Worm (Caenorhabditis elegans) whole organism, L4 larva: ENCODE measurements around the gene lin-48.

Experiments
- F26F4.8 ChIP-seq: fragments of 200-800 bp; sonication (Bioruptor generic); conservative IDR thresholded peaks from 2 replicates; pipeline ENCODE4 v1.3.6; 2022; ENCODE audit warnings: missing genetic modification characterization, missing compliant biosample characterization
- F49E8.2 ChIP-seq: sonication (generic microtip); optimal IDR thresholded peaks from 2 replicates; lab custom pipeline; 2016; ENCODE audit warnings: missing compliant biosample characterization, mild to moderate bottlenecking, missing genetic modification characterization, borderline replicate concordance
- R02D3.7 ChIP-seq: fragments of 150-350 bp; sonication (generic microtip); optimal IDR thresholded peaks from 3 replicates; lab custom pipeline; 2014; ENCODE audit warnings: missing biosample characterization, missing genetic modification characterization
- T20F7.1 ChIP-seq: fragments of 200-800 bp; sonication (Bioruptor generic); optimal IDR thresholded peaks from 2 replicates; lab custom pipeline; 2018; ENCODE audit warnings: mild to moderate bottlenecking, missing genetic modification characterization, missing compliant biosample characterization
- T26A8.4 ChIP-seq: fragments of 200-800 bp; sonication (Bioruptor generic); IDR thresholded peaks from 2 replicates; pipeline ENCODE4 v1.3.6; 2022; ENCODE audit warnings: missing genetic modification characterization, missing compliant biosample characterization
- Y48G9A.11 ChIP-seq: fragments of 200-800 bp; sonication (Bioruptor generic); IDR thresholded peaks from 2 replicates; pipeline ENCODE4 v1.3.6; 2022; ENCODE audit warnings: missing genetic modification reagents, missing genetic modification characterization, missing compliant biosample characterization
- Y5F2A.4 ChIP-seq: fragments of 200-800 bp; sonication (Bioruptor generic); optimal IDR thresholded peaks from 2 replicates; lab custom pipeline; 2018; ENCODE audit warnings: mild to moderate bottlenecking, missing genetic modification characterization, missing compliant biosample characterization
- ZK337.2 ChIP-seq: fragments of 200-800 bp; sonication (Bioruptor generic); IDR thresholded peaks from 2 replicates; pipeline ENCODE4 v1.3.6; 2022; ENCODE audit warnings: missing genetic modification reagents, missing genetic modification characterization, missing compliant biosample characterization
- ZK546.5 ChIP-seq, 2 experiments: sonication (generic microtip); optimal IDR thresholded peaks; 2 replicates each; lab custom pipeline; 2017; ENCODE audit warnings: missing biosample characterization in 2 of 2, missing genetic modification characterization in 2 of 2
- ama-1 ChIP-seq: fragments of 150-350 bp; optimal IDR thresholded peaks from 2 replicates; lab custom pipeline; 2014; ENCODE audit warnings: inconsistent platforms, mixed read lengths
- attf-4 ChIP-seq: sonication (generic microtip); optimal IDR thresholded peaks from 3 replicates; lab custom pipeline; 2017; ENCODE audit warnings: missing biosample characterization, missing genetic modification characterization
- ceh-20 ChIP-seq: fragments of 200-800 bp; sonication (Bioruptor generic); IDR thresholded peaks from 2 replicates; pipeline ENCODE4 v1.3.6; 2022; ENCODE audit warnings: missing genetic modification reagents, missing genetic modification characterization, missing compliant biosample characterization
- ceh-44 ChIP-seq: fragments of 200-800 bp; sonication (Bioruptor generic); IDR thresholded peaks from 2 replicates; pipeline ENCODE4 v1.3.6; 2022; ENCODE audit warnings: missing genetic modification reagents, missing genetic modification characterization, missing compliant biosample characterization
- ceh-62 ChIP-seq: sonication (generic microtip); optimal IDR thresholded peaks from 2 replicates; lab custom pipeline; 2017; ENCODE audit warnings: missing biosample characterization, missing genetic modification characterization
- cey-2 ChIP-seq: sonication (generic microtip); optimal IDR thresholded peaks from 3 replicates; lab custom pipeline; 2017; ENCODE audit warnings: missing genetic modification characterization, mild to moderate bottlenecking, missing compliant biosample characterization, antibody characterized with exemption, borderline replicate concordance; ENCODE audit not compliant: insufficient read depth
- daf-16 ChIP-seq, 3 experiments: sonication (generic microtip); optimal IDR thresholded peaks; 2 replicates each; lab custom pipeline; 2016 to 2017; ENCODE audit warnings: missing genetic modification characterization in 3 of 3, missing genetic modification reagents in 3 of 3, mild to moderate bottlenecking in 2 of 3, missing compliant biosample characterization in 2 of 3, missing biosample characterization in 1 of 3, moderate library complexity in 1 of 3
- daf-8 ChIP-seq: fragments of 200-800 bp; sonication (Bioruptor generic); IDR thresholded peaks from 2 replicates; pipeline ENCODE4 v1.3.6; 2022; ENCODE audit warnings: missing genetic modification characterization, missing compliant biosample characterization
- dmd-6 ChIP-seq: fragments of 200-800 bp; sonication (Bioruptor generic); IDR thresholded peaks from 2 replicates; pipeline ENCODE4 v1.3.6; 2022; ENCODE audit warnings: missing genetic modification reagents, missing genetic modification characterization, missing compliant biosample characterization
- dpl-1 ChIP-seq: fragments of 150-350 bp; optimal IDR thresholded peaks from 2 replicates; lab custom pipeline; 2014; ENCODE audit warnings: missing biosample characterization, missing genetic modification reagents, missing genetic modification characterization
- dve-1 ChIP-seq: sonication (generic microtip); optimal IDR thresholded peaks from 2 replicates; lab custom pipeline; 2017; ENCODE audit warnings: antibody characterized with exemption, mild to moderate bottlenecking, missing genetic modification characterization, missing compliant biosample characterization; ENCODE audit not compliant: insufficient read depth
- egl-27 ChIP-seq: sonication (generic microtip); optimal IDR thresholded peaks from 3 replicates; lab custom pipeline; 2017; ENCODE audit warnings: missing biosample characterization, missing genetic modification reagents, missing genetic modification characterization
- egl-43 ChIP-seq: fragments of 200-800 bp; sonication (Bioruptor generic); IDR thresholded peaks from 2 replicates; pipeline ENCODE4 v1.3.6; 2022; ENCODE audit warnings: missing genetic modification reagents, missing genetic modification characterization, missing compliant biosample characterization
- fos-1 ChIP-seq: fragments of 150-350 bp; optimal IDR thresholded peaks from 2 replicates; lab custom pipeline; 2014; ENCODE audit warnings: missing biosample characterization, missing genetic modification characterization
- hlh-30 ChIP-seq: sonication (generic microtip); optimal IDR thresholded peaks from 2 replicates; lab custom pipeline; 2017; ENCODE audit warnings: antibody characterized with exemption, mild to moderate bottlenecking, missing genetic modification characterization, missing compliant biosample characterization; ENCODE audit not compliant: insufficient read depth
- hmg-1.1 ChIP-seq: fragments of 200-800 bp; sonication (Bioruptor generic); IDR thresholded peaks from 2 replicates; pipeline ENCODE4 v1.3.6; 2022; ENCODE audit warnings: missing genetic modification reagents, missing genetic modification characterization, missing compliant biosample characterization
- jun-1 ChIP-seq: fragments of 150-350 bp; optimal IDR thresholded peaks from 2 replicates; lab custom pipeline; 2014; ENCODE audit warnings: missing biosample characterization, missing genetic modification reagents, missing genetic modification characterization
- lim-7 ChIP-seq: fragments of 200-800 bp; sonication (Bioruptor generic); IDR thresholded peaks from 2 replicates; pipeline ENCODE4 v1.3.6; 2022; ENCODE audit warnings: missing genetic modification characterization, missing compliant biosample characterization
- lin-13 ChIP-seq: fragments of 150-350 bp; optimal IDR thresholded peaks from 2 replicates; lab custom pipeline; 2014; ENCODE audit warnings: missing biosample characterization, missing genetic modification reagents, missing genetic modification characterization
- lin-15B ChIP-seq: fragments of 150-350 bp; sonication (generic microtip); optimal IDR thresholded peaks from 3 replicates; lab custom pipeline; 2014; ENCODE audit warnings: missing biosample characterization, missing genetic modification characterization
- lsy-2 ChIP-seq, 2 experiments: fragments of 150-350 bp in 1 of 2; sonication (generic microtip) in 1 of 2; optimal IDR thresholded peaks; 2 replicates each; lab custom pipeline; 2014 to 2017; ENCODE audit warnings: missing biosample characterization in 2 of 2, missing genetic modification characterization in 2 of 2
- mdl-1 ChIP-seq, 2 experiments: fragments of 150-350 bp in 1 of 2; sonication (generic microtip) in 1 of 2; optimal IDR thresholded peaks; 2 replicates each; lab custom pipeline; 2014 to 2017; ENCODE audit warnings: missing biosample characterization in 2 of 2, missing genetic modification characterization in 2 of 2
- mdt-29 ChIP-seq: fragments of 200-800 bp; sonication (Bioruptor generic); IDR thresholded peaks from 2 replicates; pipeline ENCODE4 v1.3.6; 2022; ENCODE audit warnings: missing genetic modification reagents, missing genetic modification characterization, missing compliant biosample characterization
- mep-1 ChIP-seq: fragments of 150-350 bp; sonication (generic microtip); optimal IDR thresholded peaks from 3 replicates; lab custom pipeline; 2014; ENCODE audit warnings: missing biosample characterization, missing genetic modification characterization
- mes-2 ChIP-seq: sonication (generic microtip); optimal IDR thresholded peaks from 2 replicates; lab custom pipeline; 2016; ENCODE audit warnings: missing genotype, mild to moderate bottlenecking, missing genetic modification characterization, missing compliant biosample characterization; ENCODE audit not compliant: poor library complexity, severe bottlenecking
- mxl-3 ChIP-seq: fragments of 200-800 bp; sonication (Bioruptor generic); optimal IDR thresholded peaks from 2 replicates; lab custom pipeline; 2018; ENCODE audit warnings: mild to moderate bottlenecking, missing genetic modification characterization, missing compliant biosample characterization
- nhr-111 ChIP-seq: fragments of 200-800 bp; sonication (Bioruptor generic); optimal IDR thresholded peaks from 2 replicates; lab custom pipeline; 2018; ENCODE audit warnings: mild to moderate bottlenecking, missing genetic modification characterization, missing compliant biosample characterization
- nhr-76 ChIP-seq: fragments of 150-350 bp; optimal IDR thresholded peaks from 2 replicates; lab custom pipeline; 2014; ENCODE audit warnings: missing biosample characterization, missing genetic modification characterization
- nhr-77 ChIP-seq: fragments of 150-350 bp; optimal IDR thresholded peaks from 2 replicates; lab custom pipeline; 2014; ENCODE audit warnings: missing biosample characterization, missing genetic modification characterization
- pha-4 ChIP-seq, 2 experiments: fragments of 150-350 bp in 1 of 2; fragments of 200-800 bp in 1 of 2; sonication (Bioruptor generic) in 1 of 2; IDR thresholded peaks in 1 of 2; optimal IDR thresholded peaks in 1 of 2; 2 replicates each; pipeline versions ENCODE4 v1.3.6 to Lab custom; 2014 to 2022; ENCODE audit warnings: missing genetic modification characterization in 2 of 2, missing genetic modification reagents in 2 of 2, missing biosample characterization in 1 of 2, missing compliant biosample characterization in 1 of 2
- pqm-1 ChIP-seq: sonication (generic microtip); optimal IDR thresholded peaks from 2 replicates; lab custom pipeline; 2017; ENCODE audit warnings: missing biosample characterization, missing genetic modification characterization
- saeg-2 ChIP-seq: fragments of 200-800 bp; sonication (Bioruptor generic); IDR thresholded peaks from 2 replicates; pipeline ENCODE4 v1.3.6; 2022; ENCODE audit warnings: missing genetic modification reagents, missing genetic modification characterization, missing compliant biosample characterization
- set-16 ChIP-seq: fragments of 200-800 bp; sonication (Bioruptor generic); IDR thresholded peaks from 2 replicates; pipeline ENCODE4 v1.3.6; 2022; ENCODE audit warnings: missing genetic modification reagents, missing genetic modification characterization, missing compliant biosample characterization
- skn-1 ChIP-seq: fragments of 150-350 bp; optimal IDR thresholded peaks from 2 replicates; lab custom pipeline; 2014; ENCODE audit warnings: missing biosample characterization, missing genetic modification characterization
- snpc-4 ChIP-seq: fragments of 150-350 bp; optimal IDR thresholded peaks from 2 replicates; lab custom pipeline; 2014; ENCODE audit warnings: missing biosample characterization, missing genetic modification characterization
- spr-1 ChIP-seq: sonication (generic microtip); optimal IDR thresholded peaks from 2 replicates; lab custom pipeline; 2016; ENCODE audit warnings: mild to moderate bottlenecking, missing genetic modification characterization, missing compliant biosample characterization
- tag-97 ChIP-seq: fragments of 200-800 bp; sonication (Bioruptor generic); IDR thresholded peaks from 2 replicates; pipeline ENCODE4 v1.3.6; 2022; ENCODE audit warnings: missing genetic modification characterization, missing compliant biosample characterization
- tra-1 ChIP-seq: fragments of 200-800 bp; sonication (Bioruptor generic); IDR thresholded peaks from 2 replicates; pipeline ENCODE4 v1.3.6; 2022; ENCODE audit warnings: missing genetic modification reagents, missing genetic modification characterization, missing compliant biosample characterization
- unc-39 ChIP-seq: sonication (generic microtip); optimal IDR thresholded peaks from 2 replicates; lab custom pipeline; 2017; ENCODE audit warnings: missing biosample characterization, missing genetic modification characterization
- zip-11 ChIP-seq: fragments of 200-800 bp; sonication (Bioruptor generic); IDR thresholded peaks from 2 replicates; pipeline ENCODE4 v1.3.6; 2022; ENCODE audit warnings: missing genetic modification characterization, missing compliant biosample characterization

Gene lin-48

DNA sequence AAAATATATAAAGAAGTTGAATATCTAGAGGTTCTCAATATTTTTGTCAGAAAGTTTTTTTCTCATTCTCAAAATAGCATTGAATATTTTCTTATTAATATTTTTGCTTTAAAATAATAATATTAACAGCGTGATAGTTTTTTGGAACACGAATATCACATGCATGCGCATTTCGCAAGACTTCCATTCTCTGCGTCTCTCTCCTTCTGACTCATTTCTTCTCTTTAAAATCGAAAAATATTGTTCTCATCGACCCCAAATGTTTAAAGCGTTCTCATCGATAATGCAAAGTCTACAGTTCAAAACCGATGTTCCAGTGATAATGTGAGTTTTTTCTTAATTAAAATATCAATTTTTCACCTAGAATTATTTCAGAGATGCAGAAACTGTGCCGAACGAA lies 41.8 kb upstream of the lin-48 start, which contains the start of gene C14B1.3 (continued):
- TF ChIP-seq dve-1 (tag; lab: Kevin White, UChicago) (peak; percentile 76), Y48G9A.11 (GFP tag; lab: Robert Waterston, UW) (no peak), T20F7.1 (peak; percentile 47), jun-1 (peak; percentile 46), ceh-62 (tag; lab: Kevin White, UChicago) (no peak), pha-4 (GFP tag; IDR thresholded peaks at IDR 0.05; lab: Robert Waterston, UW) (no peak), pha-4 (tag; optimal IDR thresholded peaks at IDR 0.05; lab: Kevin White, UChicago) (peak; percentile 21), mdt-29 (GFP tag; lab: Robert Waterston, UW) (no peak), lin-13 (GFP tag; lab: Kevin White, UChicago) (peak; percentile 2), pqm-1 (tag; lab: Kevin White, UChicago) (peak; percentile 23)

DNA sequence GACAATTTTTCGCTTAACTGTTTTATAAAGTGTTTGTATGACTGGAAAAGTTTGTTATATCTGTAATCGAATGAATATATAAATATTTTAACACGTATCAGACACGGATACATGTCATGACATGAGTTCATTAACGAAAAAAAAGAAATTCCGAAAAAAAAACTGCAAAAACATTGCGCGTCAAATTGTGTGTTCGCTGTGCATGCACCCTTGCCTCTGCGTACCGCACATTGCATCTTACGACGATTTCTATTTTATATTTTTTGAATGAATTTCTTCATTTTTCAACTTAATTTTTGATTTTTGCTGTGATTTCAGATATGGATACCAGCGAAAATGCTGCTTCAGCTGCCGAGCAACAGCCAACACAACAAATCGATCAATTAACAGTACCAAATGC lies 40.3 kb upstream of the lin-48 start, which contains the start of gene wdr-5.1:
Gene wdr-5.1, plus strand, starts transcription at position 319 of the 400 bp plus-strand sequence.
- no peak for TF ChIP-seq lim-7
- TF ChIP-seq mep-1, result peak; percentile 46
- TF ChIP-seq set-16 (GFP tag; lab: Robert Waterston, UW), result no peak
- no peak for TF ChIP-seq ZK546.5 (tag; optimal IDR thresholded peaks at IDR 0.05; lab: Kevin White, UChicago)
- TF ChIP-seq tag-97 (GFP tag; lab: Robert Waterston, UW), result no peak
- TF ChIP-seq mdl-1 (tag; optimal IDR thresholded peaks at IDR 0.05; lab: Kevin White, UChicago), result no peak
- no peak for TF ChIP-seq hmg-1.1 (GFP tag; lab: Robert Waterston, UW)
- TF ChIP-seq dpl-1, result peak; percentile 25
- no peak for TF ChIP-seq F26F4.8
- no peak for TF ChIP-seq cey-2 (tag; lab: Kevin White, UChicago)
- TF ChIP-seq lin-15B (tag; lab: Kevin White, UChicago), result no peak
- TF ChIP-seq mxl-3 (GFP tag; lab: Kevin White, UChicago), result no peak
- TF ChIP-seq zip-11 (GFP tag; lab: Robert Waterston, UW), result no peak
- TF ChIP-seq dmd-6 (GFP tag; lab: Robert Waterston, UW), result no peak
- no peak for TF ChIP-seq pqm-1 (tag; lab: Kevin White, UChicago)
- no peak for TF ChIP-seq attf-4
- no peak for TF ChIP-seq daf-8 (GFP tag; lab: Robert Waterston, UW)
- peak; percentile 16 for TF ChIP-seq hlh-30
- no peak for TF ChIP-seq T26A8.4 (GFP tag; lab: Robert Waterston, UW)
- no peak for TF ChIP-seq F49E8.2 (tag; lab: Kevin White, UChicago)
- TF ChIP-seq nhr-77 (tag; lab: Kevin White, UChicago), result no peak
- TF ChIP-seq lsy-2 (tag; optimal IDR thresholded peaks at IDR 0.05; lab: Kevin White, UChicago), result peak in 1 of 2 experiments; percentile 80
- TF ChIP-seq tra-1 (GFP tag; lab: Robert Waterston, UW), result no peak
- TF ChIP-seq ceh-20, result no peak
- no peak for TF ChIP-seq skn-1 (tag; lab: Kevin White, UChicago)
- peak; percentile 57 for TF ChIP-seq mes-2 (tag; lab: Kevin White, UChicago)
- no peak for TF ChIP-seq egl-27 (tag; lab: Kevin White, UChicago)
- no peak for TF ChIP-seq unc-39 (tag; lab: Kevin White, UChicago)
- TF ChIP-seq Y5F2A.4 (GFP tag; lab: Kevin White, UChicago), result no peak
- no peak for TF ChIP-seq ama-1
- TF ChIP-seq R02D3.7, result no peak
- TF ChIP-seq saeg-2 (GFP tag; lab: Robert Waterston, UW), result no peak
- no peak for TF ChIP-seq nhr-111 (GFP tag; lab: Kevin White, UChicago)
- no peak for TF ChIP-seq egl-43 (GFP tag; lab: Robert Waterston, UW)
- TF ChIP-seq nhr-76 (tag; lab: Kevin White, UChicago), result no peak
- TF ChIP-seq ZK337.2 (GFP tag; lab: Robert Waterston, UW), result no peak
- TF ChIP-seq snpc-4 (tag; lab: Kevin White, UChicago), result no peak
- TF ChIP-seq spr-1 (tag; lab: Kevin White, UChicago), result no peak
- no peak for TF ChIP-seq daf-16 (GFP tag; optimal IDR thresholded peaks at IDR 0.05; lab: Kevin White, UChicago)
- peak; percentile 13 for TF ChIP-seq daf-16 (tag; optimal IDR thresholded peaks at IDR 0.05; lab: Kevin White, UChicago)
- TF ChIP-seq ceh-44, result no peak
- no peak for TF ChIP-seq fos-1 (tag; lab: Kevin White, UChicago)
